Worm (Caenorhabditis elegans): ENCODE results near the gene sra-39.

DNA sequence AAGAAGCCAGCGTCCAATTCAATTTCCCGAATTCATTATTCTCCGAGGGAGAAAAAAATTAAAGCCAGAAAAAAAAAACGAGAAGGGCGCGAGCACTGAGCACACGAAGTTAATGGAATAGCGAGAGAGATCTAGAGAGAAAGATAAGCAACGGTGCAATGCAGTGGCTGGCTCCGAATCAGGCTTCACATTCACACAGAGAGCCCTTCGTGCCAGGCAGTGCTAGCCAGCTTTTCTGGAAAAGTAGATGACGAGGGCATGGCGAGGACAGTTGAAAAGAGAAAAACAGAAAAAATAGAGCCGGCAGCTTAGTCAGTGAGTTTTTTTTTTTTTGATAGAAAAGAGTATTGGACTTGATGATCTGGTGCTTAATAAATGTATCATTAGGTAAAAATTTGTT, 10.4 kb upstream of the sra-39 start:
- no peak for TF ChIP-seq unc-62 (GFP tag; optimal IDR thresholded peaks at IDR 0.05)
- TF ChIP-seq unc-39 (tag; optimal IDR thresholded peaks at IDR 0.05), result no peak
- TF ChIP-seq daf-12 (tag; optimal IDR thresholded peaks at IDR 0.05), result no peak
- TF ChIP-seq ama-1 (optimal IDR thresholded peaks at IDR 0.05), result no peak
- TF ChIP-seq snpc-4 (tag; optimal IDR thresholded peaks at IDR 0.05), result no peak
- TF ChIP-seq ceh-82 (tag; optimal IDR thresholded peaks at IDR 0.05), result no peak
- no peak for TF ChIP-seq ztf-11 (tag; optimal IDR thresholded peaks at IDR 0.05)
- no peak for TF ChIP-seq nhr-237 (tag; optimal IDR thresholded peaks at IDR 0.05)
- TF ChIP-seq pha-4 (tag; optimal IDR thresholded peaks at IDR 0.05), result no peak

Data from whole organism, L3 larva.